Fruit fly (Drosophila melanogaster) whole organism, embryonic: ENCODE results near the gene NimB5.

Experiments used
- ATbp ChIP-seq: fragments of 200-800 bp; sonication (Bioruptor generic); optimal IDR thresholded peaks from 2 replicates; lab custom pipeline; 2017; ENCODE audit warnings: missing biosample characterization, mild to moderate bottlenecking, missing genetic modification characterization, missing genetic modification reagents
- Aef1 ChIP-seq: fragments of 200-800 bp; sonication (Bioruptor generic); IDR thresholded peaks from 3 replicates; pipeline ENCODE4 v1.3.6; 2022; ENCODE audit warnings: missing biosample characterization, missing genetic modification characterization
- Atf3 ChIP-seq: fragments of 200-800 bp; sonication (Bioruptor generic); optimal IDR thresholded peaks from 3 replicates; lab custom pipeline; 2016; ENCODE audit warnings: missing biosample characterization, missing genetic modification characterization
- CG11085 ChIP-seq: fragments of 200-800 bp; sonication (Bioruptor generic); IDR thresholded peaks from 2 replicates; pipeline ENCODE4 v1.3.6; 2022; ENCODE audit warnings: missing biosample characterization, missing genetic modification characterization
- CG11504 ChIP-seq: fragments of 200-800 bp; sonication (Bioruptor generic); optimal IDR thresholded peaks from 3 replicates; lab custom pipeline; 2019; ENCODE audit warnings: missing biosample characterization, mild to moderate bottlenecking, missing genetic modification characterization, moderate library complexity
- CG13894 ChIP-seq: fragments of 200-800 bp; sonication (Bioruptor generic); optimal IDR thresholded peaks from 3 replicates; lab custom pipeline; 2018; ENCODE audit warnings: missing biosample characterization, mild to moderate bottlenecking, missing genetic modification characterization, moderate library complexity
- CG1529 ChIP-seq: fragments of 200-800 bp; sonication (Bioruptor generic); optimal IDR thresholded peaks from 3 replicates; lab custom pipeline; 2018; ENCODE audit warnings: missing biosample characterization, missing genetic modification characterization
- CG17568 ChIP-seq: fragments of 200-800 bp; sonication (Bioruptor generic); optimal IDR thresholded peaks from 2 replicates; lab custom pipeline; 2018; ENCODE audit warnings: missing biosample characterization, mild to moderate bottlenecking, missing genetic modification characterization, moderate library complexity
- CG1792 ChIP-seq: fragments of 200-800 bp; sonication (Bioruptor generic); optimal IDR thresholded peaks from 2 replicates; lab custom pipeline; 2016; ENCODE audit warnings: missing biosample characterization, missing genetic modification characterization
- CG18599 ChIP-seq: fragments of 200-800 bp; sonication (Bioruptor generic); optimal IDR thresholded peaks from 3 replicates; lab custom pipeline; 2017; ENCODE audit warnings: missing biosample characterization, missing genetic modification characterization, mild to moderate bottlenecking, moderate library complexity, missing genetic modification reagents
- CG2712 ChIP-seq: fragments of 200-800 bp; optimal IDR thresholded peaks from 3 replicates; lab custom pipeline; 2019; ENCODE audit warnings: missing biosample characterization, mild to moderate bottlenecking, missing genetic modification characterization, moderate library complexity
- CG2875 ChIP-seq: fragments of 200-800 bp; sonication (Bioruptor generic); optimal IDR thresholded peaks from 2 replicates; lab custom pipeline; 2017; ENCODE audit warnings: missing biosample characterization, mild to moderate bottlenecking, missing genetic modification characterization, missing genetic modification reagents
- CG32532 ChIP-seq: fragments of 200-800 bp; sonication (Bioruptor generic); IDR thresholded peaks from 2 replicates; pipeline ENCODE4 v1.3.6; 2022; ENCODE audit warnings: missing biosample characterization, missing genetic modification characterization
- CG34224 ChIP-seq: fragments of 200-800 bp; sonication (Bioruptor generic); IDR thresholded peaks from 3 replicates; pipeline ENCODE4 v1.3.6; 2022; ENCODE audit warnings: missing biosample characterization, missing genetic modification characterization; ENCODE audit not compliant: partially characterized antibody
- CG34376 ChIP-seq: fragments of 200-800 bp; sonication (Bioruptor generic); optimal IDR thresholded peaks from 2 replicates; lab custom pipeline; 2018; ENCODE audit warnings: missing biosample characterization, mild to moderate bottlenecking, missing genetic modification characterization
- CG4854 ChIP-seq: fragments of 200-800 bp; sonication (Bioruptor generic); optimal IDR thresholded peaks from 2 replicates; lab custom pipeline; 2016; ENCODE audit warnings: missing biosample characterization, missing genetic modification characterization, inconsistent platforms
- CG7745 ChIP-seq: fragments of 200-800 bp; sonication (Bioruptor generic); optimal IDR thresholded peaks from 2 replicates; lab custom pipeline; 2018; ENCODE audit warnings: missing biosample characterization, mild to moderate bottlenecking, missing genetic modification characterization, moderate library complexity
- CG7786 ChIP-seq: fragments of 200-800 bp; sonication (Bioruptor generic); optimal IDR thresholded peaks from 2 replicates; lab custom pipeline; 2016; ENCODE audit warnings: missing biosample characterization, missing genetic modification characterization
- CG9215 ChIP-seq: fragments of 200-800 bp; sonication (Bioruptor generic); IDR thresholded peaks from 2 replicates; pipeline ENCODE4 v1.3.6; 2022; ENCODE audit warnings: missing biosample characterization, missing genetic modification characterization
- GATAe ChIP-seq: fragments of 200-800 bp; sonication (Bioruptor generic); conservative IDR thresholded peaks from 2 replicates; pipeline ENCODE4 v1.3.6; 2022; ENCODE audit warnings: missing biosample characterization, missing genetic modification characterization
- Gug ChIP-seq: fragments of 200-800 bp; sonication (Bioruptor generic); IDR thresholded peaks from 4 replicates; pipeline ENCODE4 v1.3.6; 2022; ENCODE audit warnings: missing biosample characterization, missing genetic modification characterization
- MESR4 ChIP-seq: fragments of 200-800 bp; sonication (Bioruptor generic); optimal IDR thresholded peaks from 2 replicates; lab custom pipeline; 2018; ENCODE audit warnings: missing biosample characterization, mild to moderate bottlenecking, missing genetic modification characterization, moderate library complexity
- Med ChIP-seq: fragments of 200-800 bp; sonication (Bioruptor generic); peaks from one replicate; lab custom pipeline; 2016; ENCODE audit warnings: missing biosample characterization, missing genetic modification characterization, mild to moderate bottlenecking, inconsistent platforms, moderate library complexity
- Nf-YA ChIP-seq: fragments of 200-800 bp; sonication (Bioruptor generic); IDR thresholded peaks from 2 replicates; pipeline ENCODE4 v1.3.6; 2022; ENCODE audit warnings: missing biosample characterization, missing genetic modification characterization
- Stat92E ChIP-seq, 3 experiments: fragments of >200 bp in 2 of 3; fragments of 200-800 bp in 1 of 3; sonication (Bioruptor generic) in 1 of 3; optimal IDR thresholded peaks; 2 replicates each; lab custom pipeline; 2017 to 2019; ENCODE audit warnings: missing biosample characterization in 3 of 3, missing genetic modification characterization in 3 of 3, mild to moderate bottlenecking in 1 of 3, moderate library complexity in 1 of 3
- Xrp1 ChIP-seq: fragments of 200-800 bp; sonication (Bioruptor generic); IDR thresholded peaks from 2 replicates; pipeline ENCODE4 v1.3.6; 2022; ENCODE audit warnings: missing biosample characterization, missing genetic modification characterization
- chm ChIP-seq: fragments of 200-800 bp; sonication (Bioruptor generic); IDR thresholded peaks from 2 replicates; pipeline ENCODE4 v1.3.6; 2022; ENCODE audit warnings: missing biosample characterization, missing genetic modification characterization
- chn ChIP-seq: fragments of 200-800 bp; sonication (Bioruptor generic); optimal IDR thresholded peaks from 2 replicates; lab custom pipeline; 2016; ENCODE audit warnings: missing biosample characterization, missing genetic modification characterization
- cwo ChIP-seq: fragments of 200-800 bp; sonication (Bioruptor generic); optimal IDR thresholded peaks from 3 replicates; lab custom pipeline; 2017; ENCODE audit warnings: missing biosample characterization, missing genetic modification characterization, mild to moderate bottlenecking, moderate library complexity, missing genetic modification reagents
- dan ChIP-seq: fragments of 200-800 bp; sonication (Bioruptor generic); IDR thresholded peaks from 2 replicates; pipeline ENCODE4 v1.3.6; 2022; ENCODE audit warnings: missing biosample characterization, missing genetic modification characterization
- dmrt99B ChIP-seq: fragments of 200-800 bp; sonication (Bioruptor generic); optimal IDR thresholded peaks from 2 replicates; lab custom pipeline; 2018; ENCODE audit warnings: missing biosample characterization, mild to moderate bottlenecking, missing genetic modification characterization, moderate library complexity
- exex ChIP-seq: fragments of 200-800 bp; sonication (Bioruptor generic); optimal IDR thresholded peaks from 4 replicates; lab custom pipeline; 2018; ENCODE audit warnings: missing biosample characterization, mild to moderate bottlenecking, missing genetic modification characterization, moderate library complexity
- eyg ChIP-seq: fragments of 200-800 bp; sonication (Bioruptor generic); optimal IDR thresholded peaks from 3 replicates; lab custom pipeline; 2016; ENCODE audit warnings: missing biosample characterization, missing genetic modification characterization
- grn ChIP-seq: fragments of 200-800 bp; sonication (Bioruptor generic); optimal IDR thresholded peaks from 3 replicates; lab custom pipeline; 2017; ENCODE audit warnings: missing biosample characterization, missing genetic modification characterization
- ind ChIP-seq: fragments of 200-800 bp; sonication (Bioruptor generic); optimal IDR thresholded peaks from 3 replicates; lab custom pipeline; 2016; ENCODE audit warnings: missing biosample characterization, missing genetic modification characterization
- insv ChIP-seq, 2 experiments: fragments of 200-800 bp; sonication (Bioruptor generic); optimal IDR thresholded peaks; 3 replicates each; lab custom pipeline; 2016 to 2018; ENCODE audit warnings: missing biosample characterization in 2 of 2, missing genetic modification characterization in 2 of 2
- lmd ChIP-seq: fragments of 200-800 bp; sonication (Bioruptor generic); IDR thresholded peaks from 2 replicates; pipeline ENCODE4 v1.3.6; 2022; ENCODE audit warnings: missing biosample characterization, missing genetic modification characterization
- mirr ChIP-seq: fragments of 200-800 bp; sonication (Bioruptor generic); optimal IDR thresholded peaks from 3 replicates; lab custom pipeline; 2018; ENCODE audit warnings: missing biosample characterization, mild to moderate bottlenecking, missing genetic modification characterization
- onecut ChIP-seq: fragments of 200-800 bp; sonication (Bioruptor generic); IDR thresholded peaks from 2 replicates; pipeline ENCODE4 v1.3.6; 2022; ENCODE audit warnings: missing biosample characterization, missing genetic modification characterization
- peb ChIP-seq: fragments of 200-800 bp; sonication (Bioruptor generic); IDR thresholded peaks from 2 replicates; pipeline ENCODE4 v1.3.6; 2022; ENCODE audit warnings: missing biosample characterization, missing genetic modification characterization
- pho ChIP-seq: fragments of 200-800 bp; sonication (Bioruptor generic); optimal IDR thresholded peaks from 2 replicates; lab custom pipeline; 2016; ENCODE audit warnings: missing biosample characterization, missing genetic modification characterization
- phol ChIP-seq: fragments of 200-800 bp; sonication (Bioruptor generic); optimal IDR thresholded peaks from 3 replicates; lab custom pipeline; 2018; ENCODE audit warnings: missing biosample characterization, mild to moderate bottlenecking, missing genetic modification characterization, moderate library complexity
- sc ChIP-seq, 3 experiments: fragments of >200 bp in 2 of 3; fragments of 200-800 bp in 1 of 3; sonication (Bioruptor generic) in 1 of 3; optimal IDR thresholded peaks; 2 replicates in 2 of 3; 3 replicates in 1 of 3; lab custom pipeline; 2017; ENCODE audit warnings: mild to moderate bottlenecking in 1 of 3, missing biosample characterization in 1 of 3, missing genetic modification characterization in 1 of 3, missing genetic modification reagents in 1 of 3
- sens-2 ChIP-seq: fragments of 200-800 bp; sonication (Bioruptor generic); IDR thresholded peaks from 2 replicates; pipeline ENCODE4 v1.3.6; 2022; ENCODE audit warnings: missing biosample characterization, missing genetic modification characterization
- slbo ChIP-seq: fragments of 200-800 bp; sonication (Bioruptor generic); IDR thresholded peaks from 2 replicates; pipeline ENCODE4 v1.3.6; 2022; ENCODE audit warnings: missing biosample characterization, missing genetic modification characterization
- sug ChIP-seq: fragments of 200-800 bp; optimal IDR thresholded peaks from 2 replicates; lab custom pipeline; 2019; ENCODE audit warnings: missing biosample characterization, mild to moderate bottlenecking, missing genetic modification characterization, moderate library complexity
- unpg ChIP-seq: fragments of 200-800 bp; sonication (Bioruptor generic); optimal IDR thresholded peaks from 3 replicates; lab custom pipeline; 2018; ENCODE audit warnings: missing biosample characterization, mild to moderate bottlenecking, missing genetic modification characterization, moderate library complexity
- usp ChIP-seq: fragments of >200 bp; optimal IDR thresholded peaks from 2 replicates; lab custom pipeline; 2017; ENCODE audit warnings: missing biosample characterization, missing genetic modification characterization
- zen2 ChIP-seq: fragments of 200-800 bp; sonication (Bioruptor generic); IDR thresholded peaks from 3 replicates; pipeline ENCODE4 v1.3.6; 2022; ENCODE audit warnings: missing biosample characterization, missing genetic modification characterization; ENCODE audit not compliant: partially characterized antibody

Gene NimB5

dm6 chr2L:14012304-14013054 is 42.5 kb downstream of the NimB5 start, which contains the start of gene bgm:
bgm (plus strand) TSS chr2L:14013004.
- no peak for TF ChIP-seq chn (GFP tag; lab: Kevin White, UChicago)
- peak; percentile 43 for TF ChIP-seq Med (GFP tag; lab: Kevin White, UChicago)
- peak; percentile 63; the same call in 1 of the 2 replicates for TF ChIP-seq onecut
- no peak for TF ChIP-seq CG1792 (GFP tag; lab: Kevin White, UChicago)
- TF ChIP-seq CG7745 (tag; lab: Kevin White, UChicago): no peak
- no peak for TF ChIP-seq Stat92E (GFP tag; optimal IDR thresholded peaks at IDR 0.05; lab: Kevin White, UChicago)
- TF ChIP-seq CG18599 (GFP tag; lab: Kevin White, UChicago): no peak
- no peak for TF ChIP-seq CG7786 (GFP tag; lab: Kevin White, UChicago)
- peak; percentile 31 for TF ChIP-seq sug (tag; lab: Kevin White, UChicago)
- no peak for TF ChIP-seq CG17568 (GFP tag; lab: Kevin White, UChicago)
- TF ChIP-seq exex (tag; lab: Kevin White, UChicago): peak; percentile 84
- no peak for TF ChIP-seq CG2712 (tag; lab: Kevin White, UChicago)
- TF ChIP-seq dmrt99B: no peak
- TF ChIP-seq CG34224: no peak
- TF ChIP-seq phol: no peak
- TF ChIP-seq peb (GFP tag; lab: Robert Waterston, UW): no peak
- TF ChIP-seq grn (GFP tag; lab: Kevin White, UChicago): peak; percentile 90
- no peak for TF ChIP-seq lmd (GFP tag; lab: Robert Waterston, UW)
- no peak for TF ChIP-seq eyg (GFP tag; lab: Kevin White, UChicago)
- TF ChIP-seq CG2875 (GFP tag; lab: Kevin White, UChicago): no peak
- no peak for TF ChIP-seq dan (GFP tag; lab: Robert Waterston, UW)
- no peak for TF ChIP-seq ATbp
- 0 out of 2 replicates have a peak, but pooled peaks have one; percentile 46 for TF ChIP-seq sens-2
- TF ChIP-seq chm (GFP tag; lab: Robert Waterston, UW): no peak
- TF ChIP-seq CG13894 (tag; lab: Kevin White, UChicago): peak; percentile 66
- no peak for TF ChIP-seq insv (GFP tag; optimal IDR thresholded peaks at IDR 0.05; lab: Kevin White, UChicago)
- TF ChIP-seq pho (GFP tag; lab: Kevin White, UChicago): no peak
- no peak for TF ChIP-seq zen2 (GFP tag; lab: Robert Waterston, UW)
- peak; percentile 31 for TF ChIP-seq mirr (GFP tag; lab: Kevin White, UChicago)
- TF ChIP-seq Gug (GFP tag; lab: Robert Waterston, UW): no peak
- TF ChIP-seq GATAe (GFP tag; lab: Robert Waterston, UW): peak; percentile 40; the same call in 1 of the 2 replicates
- TF ChIP-seq Atf3 (GFP tag; lab: Kevin White, UChicago): no peak
- no peak for TF ChIP-seq CG9215 (GFP tag; lab: Robert Waterston, UW)
- no peak for TF ChIP-seq Nf-YA (GFP tag; lab: Robert Waterston, UW)
- TF ChIP-seq CG1529 (GFP tag; lab: Kevin White, UChicago): no peak
- no peak for TF ChIP-seq CG4854
- TF ChIP-seq unpg (GFP tag; lab: Kevin White, UChicago): no peak
- TF ChIP-seq CG34376: peak; percentile 80
- TF ChIP-seq ind (GFP tag; lab: Kevin White, UChicago): no peak
- no peak for TF ChIP-seq slbo (GFP tag; lab: Robert Waterston, UW)
- TF ChIP-seq CG32532 (GFP tag; lab: Robert Waterston, UW): no peak
- TF ChIP-seq Aef1 (GFP tag; lab: Robert Waterston, UW): no peak
- TF ChIP-seq usp (GFP tag; lab: Kevin White, UChicago): no peak
- peak; percentile 41 for TF ChIP-seq cwo (GFP tag; lab: Kevin White, UChicago)
- TF ChIP-seq MESR4 (GFP tag; lab: Kevin White, UChicago): no peak
- TF ChIP-seq Xrp1: 0 out of 2 replicates have a peak, but pooled peaks have one; percentile 20
- no peak for TF ChIP-seq CG11085 (GFP tag; lab: Robert Waterston, UW)
- no peak for TF ChIP-seq CG11504
- TF ChIP-seq sc (optimal IDR thresholded peaks at IDR 0.05; lab: Kevin White, UChicago): no peak
- TF ChIP-seq sc (GFP tag; optimal IDR thresholded peaks at IDR 0.05; lab: Kevin White, UChicago): no peak
